Worm (Caenorhabditis elegans): ENCODE measurements around the gene rde-11.

DNA sequence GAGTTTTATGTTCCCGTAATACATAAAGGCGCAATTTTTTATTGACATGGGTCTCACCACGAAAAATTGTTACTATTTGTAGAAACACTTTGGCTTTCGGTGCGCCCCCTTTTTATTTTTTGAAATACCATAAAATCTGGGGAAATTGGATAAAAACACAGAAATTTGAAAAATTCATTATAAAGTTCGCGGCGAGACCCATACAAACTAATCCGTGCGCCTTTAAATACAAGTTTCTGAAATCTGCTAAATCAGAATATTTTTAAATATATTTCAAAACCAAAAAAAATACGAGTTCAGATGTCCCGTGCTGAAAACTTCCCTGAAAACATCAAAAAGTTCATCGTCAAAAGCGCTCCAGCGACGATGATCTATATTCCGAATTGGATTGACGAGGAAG is 2.4 kb downstream of the rde-11 start, which contains the start of gene B0564.2:
- TF ChIP-seq nhr-6 (tag; optimal IDR thresholded peaks at IDR 0.05) (no peak), zip-11 (GFP tag; IDR thresholded peaks at IDR 0.05) (no peak), lin-13 (GFP tag; optimal IDR thresholded peaks at IDR 0.05) (no peak), Y75B8A.6 (GFP tag; IDR thresholded peaks at IDR 0.05) (no peak)
